Fruit fly (Drosophila melanogaster) whole organism, embryonic: ENCODE data around the gene lok.

ENCODE experiments used
- ATbp ChIP-seq: fragments of 200-800 bp; sonication (Bioruptor generic); optimal IDR thresholded peaks from 2 replicates; lab custom pipeline; 2017; ENCODE audit warnings: missing biosample characterization, mild to moderate bottlenecking, missing genetic modification characterization, missing genetic modification reagents
- CG11560 ChIP-seq: fragments of 200-800 bp; sonication (Bioruptor generic); IDR thresholded peaks from 3 replicates; pipeline ENCODE4 v1.3.6; 2022; ENCODE audit warnings: missing biosample characterization, missing genetic modification characterization
- CG12299 ChIP-seq: fragments of 200-800 bp; sonication (Bioruptor generic); optimal IDR thresholded peaks from 2 replicates; lab custom pipeline; 2018; ENCODE audit warnings: missing biosample characterization, mild to moderate bottlenecking, missing genetic modification characterization
- CG12391 ChIP-seq: fragments of 200-800 bp; sonication (Bioruptor generic); optimal IDR thresholded peaks from 3 replicates; lab custom pipeline; 2018; ENCODE audit warnings: missing biosample characterization, mild to moderate bottlenecking, missing genetic modification characterization, moderate library complexity
- CG1603 ChIP-seq: fragments of 200-800 bp; sonication (Bioruptor generic); optimal IDR thresholded peaks from 2 replicates; lab custom pipeline; 2019; ENCODE audit warnings: missing biosample characterization, mild to moderate bottlenecking, missing genetic modification characterization, moderate library complexity
- CG17186 ChIP-seq: fragments of 200-800 bp; sonication (Bioruptor generic); optimal IDR thresholded peaks from 3 replicates; lab custom pipeline; 2017; ENCODE audit warnings: missing biosample characterization, missing genetic modification reagents, missing genetic modification characterization
- CG2120 ChIP-seq: fragments of 200-800 bp; sonication (Bioruptor generic); optimal IDR thresholded peaks from 3 replicates; lab custom pipeline; 2016; ENCODE audit warnings: missing biosample characterization, missing genetic modification characterization
- CG2199 ChIP-seq: fragments of 200-800 bp; sonication (Bioruptor generic); IDR thresholded peaks from 3 replicates; pipeline ENCODE4 v1.3.6; 2022; ENCODE audit warnings: missing biosample characterization, missing genetic modification characterization
- CG2875 ChIP-seq: fragments of 200-800 bp; sonication (Bioruptor generic); optimal IDR thresholded peaks from 2 replicates; lab custom pipeline; 2017; ENCODE audit warnings: missing biosample characterization, mild to moderate bottlenecking, missing genetic modification characterization, missing genetic modification reagents
- CG32767 ChIP-seq: fragments of 200-800 bp; sonication (Bioruptor generic); IDR thresholded peaks from 2 replicates; pipeline ENCODE4 v1.3.6; 2022; ENCODE audit warnings: missing biosample characterization, missing genetic modification characterization
- CG8290 ChIP-seq, 3 experiments: fragments of 200-800 bp; sonication (Bioruptor generic); optimal IDR thresholded peaks; 2 replicates each; lab custom pipeline; 2016 to 2019; ENCODE audit warnings: missing biosample characterization in 3 of 3, missing genetic modification characterization in 3 of 3, mild to moderate bottlenecking in 2 of 3, moderate library complexity in 1 of 3
- CG8924 ChIP-seq: fragments of 200-800 bp; optimal IDR thresholded peaks from 3 replicates; lab custom pipeline; 2019; ENCODE audit warnings: missing biosample characterization, mild to moderate bottlenecking, missing genetic modification characterization, moderate library complexity
- CG9727 ChIP-seq: fragments of 200-800 bp; sonication (Bioruptor generic); optimal IDR thresholded peaks from 3 replicates; lab custom pipeline; 2017; ENCODE audit warnings: missing biosample characterization, mild to moderate bottlenecking, missing genetic modification characterization
- CG9876 ChIP-seq: fragments of 200-800 bp; sonication (Bioruptor generic); optimal IDR thresholded peaks from 2 replicates; lab custom pipeline; 2016; ENCODE audit warnings: missing biosample characterization, missing genetic modification characterization
- Dip2 ChIP-seq: fragments of 200-800 bp; sonication (Bioruptor generic); IDR thresholded peaks from 2 replicates; pipeline ENCODE4 v1.3.6; 2022; ENCODE audit warnings: missing biosample characterization, missing genetic modification characterization
- Ets65A ChIP-seq: fragments of 200-800 bp; sonication (Bioruptor generic); peaks from one replicate; lab custom pipeline; 2016; ENCODE audit warnings: missing biosample characterization, missing genetic modification characterization
- Hmr ChIP-seq: fragments of 200-800 bp; sonication (Bioruptor generic); optimal IDR thresholded peaks from 3 replicates; lab custom pipeline; 2017; ENCODE audit warnings: mild to moderate bottlenecking, missing biosample characterization, missing genetic modification reagents, missing genetic modification characterization
- Meics ChIP-seq: fragments of 200-800 bp; sonication (Bioruptor generic); optimal IDR thresholded peaks from 2 replicates; lab custom pipeline; 2017; ENCODE audit warnings: missing biosample characterization, mild to moderate bottlenecking, missing genetic modification characterization
- NFAT ChIP-seq: fragments of 200-800 bp; sonication (Bioruptor generic); IDR thresholded peaks from 2 replicates; pipeline ENCODE4 v1.3.6; 2022; ENCODE audit warnings: missing biosample characterization, missing genetic modification characterization
- Nf-YB ChIP-seq: fragments of 200-800 bp; sonication (Bioruptor generic); optimal IDR thresholded peaks from 3 replicates; lab custom pipeline; 2019; ENCODE audit warnings: missing biosample characterization, mild to moderate bottlenecking, missing genetic modification characterization, moderate library complexity
- PHDP ChIP-seq: fragments of 200-800 bp; sonication (Bioruptor generic); optimal IDR thresholded peaks from 3 replicates; lab custom pipeline; 2018; ENCODE audit warnings: missing biosample characterization, mild to moderate bottlenecking, missing genetic modification characterization, moderate library complexity
- Rfx ChIP-seq: fragments of 200-800 bp; sonication (Bioruptor generic); IDR thresholded peaks from 2 replicates; pipeline ENCODE4 v1.3.6; 2022; ENCODE audit warnings: missing biosample characterization, missing genetic modification characterization
- Sox102F ChIP-seq: fragments of 200-800 bp; sonication (Bioruptor generic); optimal IDR thresholded peaks from 2 replicates; lab custom pipeline; 2018; ENCODE audit warnings: missing biosample characterization, mild to moderate bottlenecking, missing genetic modification characterization, moderate library complexity
- Xbp1 ChIP-seq: fragments of 200-800 bp; sonication (Bioruptor generic); optimal IDR thresholded peaks from 3 replicates; lab custom pipeline; 2016; ENCODE audit warnings: missing biosample characterization, mild to moderate bottlenecking, missing genetic modification characterization
- Xrp1 ChIP-seq: fragments of 200-800 bp; sonication (Bioruptor generic); IDR thresholded peaks from 2 replicates; pipeline ENCODE4 v1.3.6; 2022; ENCODE audit warnings: missing biosample characterization, missing genetic modification characterization
- al ChIP-seq: fragments of 200-800 bp; sonication (Bioruptor generic); IDR thresholded peaks from 2 replicates; pipeline ENCODE4 v1.3.6; 2022; ENCODE audit warnings: missing biosample characterization, missing genetic modification characterization
- ap ChIP-seq: fragments of 200-800 bp; sonication (Bioruptor generic); IDR thresholded peaks from 2 replicates; pipeline ENCODE4 v1.3.6; 2022; ENCODE audit warnings: missing biosample characterization, missing genetic modification characterization
- az2 ChIP-seq: fragments of 200-800 bp; sonication (Bioruptor generic); optimal IDR thresholded peaks from 3 replicates; lab custom pipeline; 2016; ENCODE audit warnings: missing biosample characterization, missing genetic modification characterization
- bigmax ChIP-seq: fragments of 200-800 bp; sonication (Bioruptor generic); optimal IDR thresholded peaks from 2 replicates; lab custom pipeline; 2018; ENCODE audit warnings: missing biosample characterization, mild to moderate bottlenecking, missing genetic modification characterization
- bowl ChIP-seq: fragments of 200-800 bp; sonication (Bioruptor generic); IDR thresholded peaks from 2 replicates; pipeline ENCODE4 v1.3.6; 2022; ENCODE audit warnings: missing biosample characterization, missing genetic modification characterization
- chinmo ChIP-seq: fragments of 200-800 bp; sonication (Bioruptor generic); IDR thresholded peaks from 4 replicates; pipeline ENCODE4 v1.3.6; 2022; ENCODE audit warnings: missing biosample characterization, missing genetic modification characterization; ENCODE audit not compliant: partially characterized antibody
- cwo ChIP-seq: fragments of 200-800 bp; sonication (Bioruptor generic); optimal IDR thresholded peaks from 3 replicates; lab custom pipeline; 2017; ENCODE audit warnings: missing biosample characterization, missing genetic modification characterization, mild to moderate bottlenecking, moderate library complexity, missing genetic modification reagents
- dimm ChIP-seq: fragments of 200-800 bp; sonication (Bioruptor generic); IDR thresholded peaks from 2 replicates; pipeline ENCODE4 v1.3.6; 2022; ENCODE audit warnings: missing biosample characterization, missing genetic modification characterization
- fd96Cb ChIP-seq: fragments of 200-800 bp; sonication (Bioruptor generic); optimal IDR thresholded peaks from 2 replicates; lab custom pipeline; 2018; ENCODE audit warnings: missing biosample characterization, mild to moderate bottlenecking, missing genetic modification characterization, moderate library complexity
- gro ChIP-seq: fragments of 200-800 bp; sonication (Bioruptor generic); optimal IDR thresholded peaks from 2 replicates; lab custom pipeline; 2016; ENCODE audit warnings: missing biosample characterization, missing genetic modification characterization
- jigr1 ChIP-seq: fragments of 200-800 bp; sonication (Bioruptor generic); IDR thresholded peaks from 3 replicates; pipeline ENCODE4 v1.3.6; 2022; ENCODE audit warnings: missing biosample characterization, missing genetic modification characterization
- lab ChIP-seq: fragments of 200-800 bp; sonication (Bioruptor generic); optimal IDR thresholded peaks from 3 replicates; lab custom pipeline; 2017; ENCODE audit warnings: missing biosample characterization, missing genetic modification characterization, mild to moderate bottlenecking, moderate library complexity, missing genetic modification reagents
- lbe ChIP-seq: fragments of 200-800 bp; sonication (Bioruptor generic); optimal IDR thresholded peaks from 2 replicates; lab custom pipeline; 2016; ENCODE audit warnings: missing biosample characterization, mild to moderate bottlenecking, missing genetic modification characterization
- mld ChIP-seq: fragments of 200-800 bp; sonication (Bioruptor generic); IDR thresholded peaks from 3 replicates; pipeline ENCODE4 v1.3.6; 2022; ENCODE audit warnings: missing biosample characterization, missing genetic modification characterization; ENCODE audit not compliant: partially characterized antibody
- nerfin-2 ChIP-seq: fragments of 200-800 bp; sonication (Bioruptor generic); IDR thresholded peaks from 2 replicates; pipeline ENCODE4 v1.3.6; 2022; ENCODE audit warnings: missing biosample characterization, missing genetic modification characterization; ENCODE audit not compliant: partially characterized antibody
- org-1 ChIP-seq: fragments of 200-800 bp; sonication (Bioruptor generic); optimal IDR thresholded peaks from 2 replicates; lab custom pipeline; 2017; ENCODE audit warnings: missing biosample characterization, missing genetic modification characterization
- pfk ChIP-seq: fragments of 200-800 bp; sonication (Bioruptor generic); optimal IDR thresholded peaks from 2 replicates; lab custom pipeline; 2018; ENCODE audit warnings: missing biosample characterization, mild to moderate bottlenecking, missing genetic modification characterization, moderate library complexity
- pho ChIP-seq: fragments of 200-800 bp; sonication (Bioruptor generic); optimal IDR thresholded peaks from 2 replicates; lab custom pipeline; 2016; ENCODE audit warnings: missing biosample characterization, missing genetic modification characterization
- ranshi ChIP-seq: fragments of 200-800 bp; sonication (Bioruptor generic); IDR thresholded peaks from 2 replicates; pipeline ENCODE4 v1.3.6; 2022; ENCODE audit warnings: missing biosample characterization, missing genetic modification characterization
- sc ChIP-seq, 3 experiments: fragments of >200 bp in 2 of 3; fragments of 200-800 bp in 1 of 3; sonication (Bioruptor generic) in 1 of 3; optimal IDR thresholded peaks; 2 replicates in 2 of 3; 3 replicates in 1 of 3; lab custom pipeline; 2017; ENCODE audit warnings: mild to moderate bottlenecking in 1 of 3, missing biosample characterization in 1 of 3, missing genetic modification characterization in 1 of 3, missing genetic modification reagents in 1 of 3
- schlank ChIP-seq: fragments of 200-800 bp; sonication (Bioruptor generic); optimal IDR thresholded peaks from 2 replicates; lab custom pipeline; 2018; ENCODE audit warnings: missing biosample characterization, mild to moderate bottlenecking, missing genetic modification characterization
- so ChIP-seq: fragments of 200-800 bp; sonication (Bioruptor generic); IDR thresholded peaks from 3 replicates; pipeline ENCODE4 v1.3.6; 2022; ENCODE audit warnings: missing biosample characterization, missing genetic modification characterization
- toy ChIP-seq: fragments of 200-800 bp; sonication (Bioruptor generic); IDR thresholded peaks from 2 replicates; pipeline ENCODE4 v1.3.6; 2022; ENCODE audit warnings: missing biosample characterization, missing genetic modification characterization
- yki ChIP-seq: fragments of >200 bp; optimal IDR thresholded peaks from 3 replicates; lab custom pipeline; 2018

The lok gene

DNA sequence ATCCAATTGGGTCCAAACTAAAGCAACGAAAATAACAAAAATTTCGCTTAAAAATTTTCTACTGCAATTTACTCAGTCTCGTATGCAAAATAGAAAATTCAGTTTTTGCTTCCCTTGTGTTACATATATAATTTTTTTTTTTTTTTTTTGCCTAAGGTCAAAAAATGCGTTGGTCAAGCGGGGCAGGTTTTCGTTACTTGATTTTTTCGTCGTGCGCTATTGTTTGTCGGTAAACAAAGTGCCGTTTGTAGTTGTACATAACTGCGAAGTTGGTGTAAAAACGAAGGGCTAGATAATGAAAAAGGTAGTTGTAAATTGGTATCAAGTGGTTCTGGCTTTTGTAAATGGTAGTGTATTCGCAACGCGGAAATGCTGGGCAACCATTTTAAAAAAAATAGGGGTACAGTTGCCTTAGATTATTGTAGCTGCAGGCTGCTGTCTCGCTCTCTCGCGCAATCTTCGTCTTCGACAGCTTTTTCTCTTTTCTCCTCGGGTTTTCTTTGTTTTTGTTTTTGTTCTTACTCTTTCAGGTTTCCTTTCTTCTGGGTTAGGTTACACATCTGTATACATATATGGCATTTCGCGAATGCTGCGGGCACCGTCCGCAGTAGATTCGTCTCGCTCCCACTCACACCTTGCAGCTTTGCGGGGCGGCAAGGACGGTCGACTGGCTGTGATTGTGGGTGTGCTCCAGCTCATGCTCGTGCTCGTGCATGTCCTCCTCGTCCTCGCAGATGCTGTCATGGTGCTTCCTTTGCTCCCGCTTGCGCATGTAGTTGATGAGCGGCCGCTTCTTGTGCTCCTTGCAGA lies 21.1 kb downstream of the lok start (continued):
- TF ChIP-seq nerfin-2 (0 out of 2 replicates have a peak, but pooled peaks have one; percentile 21), CG2120 (GFP tag; lab: Kevin White, UChicago) (peak; percentile 13), Xbp1 (GFP tag; lab: Kevin White, UChicago) (peak; percentile 35), pho (GFP tag; lab: Kevin White, UChicago) (no peak), CG17186 (no peak), CG1603 (tag; lab: Kevin White, UChicago) (no peak), CG12391 (tag; lab: Kevin White, UChicago) (no peak), CG9727 (GFP tag; lab: Kevin White, UChicago) (no peak), Xrp1 (GFP tag; lab: Robert Waterston, UW) (no peak), org-1 (GFP tag; lab: Kevin White, UChicago) (no peak), ap (GFP tag; lab: Robert Waterston, UW) (no peak), lbe (GFP tag; lab: Kevin White, UChicago) (no peak), ATbp (GFP tag; lab: Kevin White, UChicago) (no peak), az2 (no peak), fd96Cb (no peak), sc (optimal IDR thresholded peaks at IDR 0.05; lab: Kevin White, UChicago) (no peak), sc (GFP tag; optimal IDR thresholded peaks at IDR 0.05; lab: Kevin White, UChicago) (no peak), schlank (tag; lab: Kevin White, UChicago) (no peak), al (GFP tag; lab: Robert Waterston, UW) (no peak), Sox102F (GFP tag; lab: Kevin White, UChicago) (peak; percentile 15), CG12299 (tag; lab: Kevin White, UChicago) (no peak), CG9876 (GFP tag; lab: Kevin White, UChicago) (no peak), Dip2 (GFP tag; lab: Robert Waterston, UW) (no peak), bowl (GFP tag; lab: Robert Waterston, UW) (no peak), dimm (GFP tag; lab: Robert Waterston, UW) (no peak), jigr1 (no peak), CG32767 (GFP tag; lab: Robert Waterston, UW) (no peak), CG8924 (no peak), Hmr (GFP tag; lab: Kevin White, UChicago) (peak; percentile 4), mld (no peak), Rfx (GFP tag; lab: Robert Waterston, UW) (peak; percentile 21; the same call in 1 of the 2 replicates), cwo (GFP tag; lab: Kevin White, UChicago) (no peak), lab (peak; percentile 21), chinmo (GFP tag; lab: Robert Waterston, UW) (0 out of 4 replicates have a peak, but pooled peaks have one; percentile 45), ranshi (GFP tag; lab: Robert Waterston, UW) (no peak), pfk (GFP tag; lab: Kevin White, UChicago) (no peak), Meics (peak; percentile 95), yki (no peak), PHDP (no peak), toy (no peak), CG2875 (no peak), so (0 out of 3 replicates have a peak, but pooled peaks have one; percentile 28), gro (GFP tag; lab: Kevin White, UChicago) (no peak), CG2199 (GFP tag; lab: Robert Waterston, UW) (no peak), Ets65A (GFP tag; lab: Kevin White, UChicago) (peak; percentile 34), CG8290 (GFP tag; optimal IDR thresholded peaks at IDR 0.05; lab: Kevin White, UChicago) (no peak), CG8290 (tag; optimal IDR thresholded peaks at IDR 0.05; lab: Kevin White, UChicago) (no peak), CG11560 (no peak), NFAT (GFP tag; lab: Robert Waterston, UW) (no peak), Nf-YB (GFP tag; lab: Kevin White, UChicago) (no peak), bigmax (GFP tag; lab: Kevin White, UChicago) (no peak)
